Fruit fly (Drosophila melanogaster) whole organism, prepupa: Measurements from ENCODE around the gene sad.

Experiments used
- Eip93F ChIP-seq: fragments of 200-800 bp; sonication (Bioruptor generic); optimal IDR thresholded peaks from 2 replicates; lab custom pipeline; 2016; ENCODE audit warnings: missing biosample characterization, mild to moderate bottlenecking, missing genetic modification characterization
- OdsH ChIP-seq: fragments of 200-800 bp; sonication (Bioruptor generic); optimal IDR thresholded peaks from 3 replicates; lab custom pipeline; 2016; ENCODE audit warnings: missing biosample characterization, missing genetic modification characterization
- eg ChIP-seq: fragments of 200-800 bp; sonication (Bioruptor generic); IDR thresholded peaks from 3 replicates; pipeline ENCODE4 v1.3.6; 2022; ENCODE audit warnings: missing biosample characterization, missing genetic modification characterization

DNA sequence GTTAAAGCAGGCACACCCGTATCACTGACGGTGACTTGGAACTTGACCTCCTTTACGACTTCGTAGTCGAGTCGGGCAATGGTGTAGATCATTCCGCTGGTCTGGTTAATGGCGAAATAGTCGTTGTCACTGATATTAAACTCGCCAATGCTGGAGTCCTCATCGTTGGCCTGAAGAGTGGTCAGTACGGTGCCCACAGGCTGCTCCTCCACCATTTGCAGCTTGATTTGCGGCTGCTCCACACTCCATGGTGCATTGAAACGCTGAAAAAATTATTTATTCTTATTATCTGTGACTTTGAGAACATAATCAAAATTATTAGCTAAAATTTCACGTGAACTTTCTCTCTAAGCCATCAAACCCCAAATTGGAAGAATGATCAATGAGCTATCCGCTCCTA is 20.2 kb downstream of the sad start, which contains the start of gene CG34307:
- TF ChIP-seq eg (GFP tag; lab: Robert Waterston, UW) (no peak), OdsH (GFP tag; lab: Kevin White, UChicago) (no peak), Eip93F (GFP tag; lab: Kevin White, UChicago) (no peak)
